Fruit fly (Drosophila melanogaster) whole organism, embryonic: ENCODE results near the gene CG16753.
A peak's percentile ranks its signal among the peaks of the same experiment; 100 is the strongest.

ENCODE experiments used
- Adf1 ChIP-seq: fragments of 200-800 bp; sonication (Bioruptor generic); IDR thresholded peaks from 2 replicates; pipeline ENCODE4 v1.3.6; 2022; ENCODE audit warnings: missing biosample characterization, missing genetic modification characterization
- CG10274 ChIP-seq: fragments of 200-800 bp; sonication (Bioruptor generic); optimal IDR thresholded peaks from 3 replicates; lab custom pipeline; 2017; ENCODE audit warnings: missing biosample characterization, mild to moderate bottlenecking, missing genetic modification characterization
- CG11504 ChIP-seq: fragments of 200-800 bp; sonication (Bioruptor generic); optimal IDR thresholded peaks from 3 replicates; lab custom pipeline; 2019; ENCODE audit warnings: missing biosample characterization, mild to moderate bottlenecking, missing genetic modification characterization, moderate library complexity
- CG14441 ChIP-seq: fragments of 200-800 bp; sonication (Bioruptor generic); IDR thresholded peaks from 2 replicates; pipeline ENCODE4 v1.3.6; 2022; ENCODE audit warnings: missing biosample characterization, missing genetic modification characterization
- CG1602 ChIP-seq: fragments of 200-800 bp; sonication (Bioruptor generic); optimal IDR thresholded peaks from 3 replicates; lab custom pipeline; 2016; ENCODE audit warnings: missing biosample characterization, missing genetic modification characterization
- CG18011 ChIP-seq: fragments of 200-800 bp; sonication (Bioruptor generic); optimal IDR thresholded peaks from 2 replicates; lab custom pipeline; 2017; ENCODE audit warnings: missing biosample characterization, missing genetic modification characterization, mild to moderate bottlenecking, moderate library complexity, missing genotype
- CG18764 ChIP-seq: fragments of 200-800 bp; sonication (Bioruptor generic); optimal IDR thresholded peaks from 3 replicates; lab custom pipeline; 2016; ENCODE audit warnings: missing biosample characterization, missing genetic modification characterization
- CG3065 ChIP-seq: fragments of 200-800 bp; sonication (Bioruptor generic); optimal IDR thresholded peaks from 2 replicates; lab custom pipeline; 2016; ENCODE audit warnings: missing biosample characterization, missing genetic modification characterization
- CG32532 ChIP-seq: fragments of 200-800 bp; sonication (Bioruptor generic); IDR thresholded peaks from 2 replicates; pipeline ENCODE4 v1.3.6; 2022; ENCODE audit warnings: missing biosample characterization, missing genetic modification characterization
- CG34376 ChIP-seq: fragments of 200-800 bp; sonication (Bioruptor generic); optimal IDR thresholded peaks from 2 replicates; lab custom pipeline; 2018; ENCODE audit warnings: missing biosample characterization, mild to moderate bottlenecking, missing genetic modification characterization
- CG42726 ChIP-seq: fragments of 200-800 bp; sonication (Bioruptor generic); IDR thresholded peaks from 2 replicates; pipeline ENCODE4 v1.3.6; 2022; ENCODE audit warnings: missing biosample characterization, missing genetic modification characterization; ENCODE audit not compliant: partially characterized antibody
- CG4328 ChIP-seq: fragments of 200-800 bp; sonication (Bioruptor generic); optimal IDR thresholded peaks from 3 replicates; lab custom pipeline; 2017; ENCODE audit warnings: missing biosample characterization, missing genetic modification reagents, missing genetic modification characterization
- CG5180 ChIP-seq: fragments of 200-800 bp; sonication (Bioruptor generic); optimal IDR thresholded peaks from 3 replicates; lab custom pipeline; 2017; ENCODE audit warnings: missing biosample characterization, missing genetic modification characterization, mild to moderate bottlenecking, moderate library complexity, missing genetic modification reagents
- CG6689 ChIP-seq: fragments of 200-800 bp; sonication (Bioruptor generic); IDR thresholded peaks from 2 replicates; pipeline ENCODE4 v1.3.6; 2022; ENCODE audit warnings: missing biosample characterization, missing genetic modification characterization
- CG6791 ChIP-seq: fragments of 200-800 bp; sonication (Bioruptor generic); IDR thresholded peaks from 3 replicates; pipeline ENCODE4 v1.3.6; 2022; ENCODE audit warnings: missing biosample characterization, missing genetic modification characterization; ENCODE audit not compliant: partially characterized antibody
- CG7556 ChIP-seq: fragments of 200-800 bp; sonication (Bioruptor generic); optimal IDR thresholded peaks from 2 replicates; lab custom pipeline; 2017; ENCODE audit warnings: missing biosample characterization, mild to moderate bottlenecking, missing genetic modification characterization
- CG8765 ChIP-seq: fragments of 200-800 bp; sonication (Bioruptor generic); IDR thresholded peaks from 2 replicates; pipeline ENCODE4 v1.3.6; 2022; ENCODE audit warnings: missing biosample characterization, missing genetic modification characterization
- CG9609 ChIP-seq: fragments of 200-800 bp; sonication (Bioruptor generic); optimal IDR thresholded peaks from 3 replicates; lab custom pipeline; 2016; ENCODE audit warnings: missing biosample characterization, missing genetic modification characterization
- CG9727 ChIP-seq: fragments of 200-800 bp; sonication (Bioruptor generic); optimal IDR thresholded peaks from 3 replicates; lab custom pipeline; 2017; ENCODE audit warnings: missing biosample characterization, mild to moderate bottlenecking, missing genetic modification characterization
- D19B ChIP-seq: fragments of 200-800 bp; sonication (Bioruptor generic); optimal IDR thresholded peaks from 2 replicates; lab custom pipeline; 2017; ENCODE audit warnings: missing biosample characterization, mild to moderate bottlenecking, missing genetic modification characterization
- Dek ChIP-seq: fragments of 200-800 bp; sonication (Bioruptor generic); optimal IDR thresholded peaks from 3 replicates; lab custom pipeline; 2019; ENCODE audit warnings: missing biosample characterization, mild to moderate bottlenecking, missing genetic modification characterization, moderate library complexity
- Hsf ChIP-seq: fragments of 200-800 bp; sonication (Bioruptor generic); optimal IDR thresholded peaks from 3 replicates; lab custom pipeline; 2016; ENCODE audit warnings: missing biosample characterization, missing genetic modification characterization
- MBD-R2 ChIP-seq: fragments of 200-800 bp; sonication (Bioruptor generic); IDR thresholded peaks from 2 replicates; pipeline ENCODE4 v1.3.6; 2022; ENCODE audit warnings: missing biosample characterization, missing genetic modification characterization
- Med ChIP-seq: fragments of 200-800 bp; sonication (Bioruptor generic); peaks from one replicate; lab custom pipeline; 2016; ENCODE audit warnings: missing biosample characterization, missing genetic modification characterization, mild to moderate bottlenecking, inconsistent platforms, moderate library complexity
- Nf-YA ChIP-seq: fragments of 200-800 bp; sonication (Bioruptor generic); IDR thresholded peaks from 2 replicates; pipeline ENCODE4 v1.3.6; 2022; ENCODE audit warnings: missing biosample characterization, missing genetic modification characterization
- Poxn ChIP-seq: fragments of 200-800 bp; sonication (Bioruptor generic); IDR thresholded peaks from 2 replicates; pipeline ENCODE4 v1.3.6; 2022; ENCODE audit warnings: missing biosample characterization, missing genetic modification characterization
- Sox100B ChIP-seq: fragments of 200-800 bp; sonication (Bioruptor generic); optimal IDR thresholded peaks from 3 replicates; lab custom pipeline; 2018; ENCODE audit warnings: missing biosample characterization, mild to moderate bottlenecking, missing genetic modification characterization
- Sox102F ChIP-seq: fragments of 200-800 bp; sonication (Bioruptor generic); optimal IDR thresholded peaks from 2 replicates; lab custom pipeline; 2018; ENCODE audit warnings: missing biosample characterization, mild to moderate bottlenecking, missing genetic modification characterization, moderate library complexity
- Trl ChIP-seq, 3 experiments: fragments of >200 bp in 2 of 3; fragments of 200-800 bp in 1 of 3; sonication (Bioruptor generic) in 1 of 3; optimal IDR thresholded peaks; 2 replicates in 1 of 3; 3 replicates in 2 of 3; lab custom pipeline; 2016 to 2017; ENCODE audit warnings: missing biosample characterization in 1 of 3, missing genetic modification characterization in 1 of 3
- Xrp1 ChIP-seq: fragments of 200-800 bp; sonication (Bioruptor generic); IDR thresholded peaks from 2 replicates; pipeline ENCODE4 v1.3.6; 2022; ENCODE audit warnings: missing biosample characterization, missing genetic modification characterization
- ap ChIP-seq: fragments of 200-800 bp; sonication (Bioruptor generic); IDR thresholded peaks from 2 replicates; pipeline ENCODE4 v1.3.6; 2022; ENCODE audit warnings: missing biosample characterization, missing genetic modification characterization
- caup ChIP-seq: fragments of 200-800 bp; sonication (Bioruptor generic); optimal IDR thresholded peaks from 3 replicates; lab custom pipeline; 2017; ENCODE audit warnings: missing biosample characterization, mild to moderate bottlenecking, missing genetic modification characterization, moderate library complexity; ENCODE audit not compliant: severe bottlenecking
- ci ChIP-seq: fragments of 200-800 bp; sonication (Bioruptor generic); IDR thresholded peaks from 3 replicates; pipeline ENCODE4 v1.3.6; 2022; ENCODE audit warnings: missing biosample characterization, missing genetic modification characterization
- corto ChIP-seq: fragments of 200-800 bp; sonication (Bioruptor generic); optimal IDR thresholded peaks from 2 replicates; lab custom pipeline; 2016; ENCODE audit warnings: missing biosample characterization, mild to moderate bottlenecking, missing genetic modification characterization, moderate library complexity
- crp ChIP-seq, 2 experiments: fragments of 200-800 bp; sonication (Bioruptor generic); optimal IDR thresholded peaks; 2 replicates in 1 of 2; 3 replicates in 1 of 2; lab custom pipeline; 2017; ENCODE audit warnings: missing biosample characterization in 2 of 2, missing genetic modification characterization in 2 of 2, mild to moderate bottlenecking in 1 of 2, moderate library complexity in 1 of 2
- dm ChIP-seq: fragments of 200-800 bp; sonication (Bioruptor generic); optimal IDR thresholded peaks from 3 replicates; lab custom pipeline; 2016; ENCODE audit warnings: missing biosample characterization, missing genetic modification characterization
- en ChIP-seq: fragments of 200-800 bp; sonication (Bioruptor generic); optimal IDR thresholded peaks from 2 replicates; lab custom pipeline; 2016; ENCODE audit warnings: missing biosample characterization, missing genetic modification characterization
- fd96Cb ChIP-seq: fragments of 200-800 bp; sonication (Bioruptor generic); optimal IDR thresholded peaks from 2 replicates; lab custom pipeline; 2018; ENCODE audit warnings: missing biosample characterization, mild to moderate bottlenecking, missing genetic modification characterization, moderate library complexity
- nau ChIP-seq: fragments of 200-800 bp; sonication (Bioruptor generic); optimal IDR thresholded peaks from 3 replicates; lab custom pipeline; 2017; ENCODE audit warnings: missing biosample characterization, mild to moderate bottlenecking, missing genetic modification characterization, missing genetic modification reagents
- nerfin-2 ChIP-seq: fragments of 200-800 bp; sonication (Bioruptor generic); IDR thresholded peaks from 2 replicates; pipeline ENCODE4 v1.3.6; 2022; ENCODE audit warnings: missing biosample characterization, missing genetic modification characterization; ENCODE audit not compliant: partially characterized antibody
- sc ChIP-seq, 3 experiments: fragments of >200 bp in 2 of 3; fragments of 200-800 bp in 1 of 3; sonication (Bioruptor generic) in 1 of 3; optimal IDR thresholded peaks; 2 replicates in 2 of 3; 3 replicates in 1 of 3; lab custom pipeline; 2017; ENCODE audit warnings: mild to moderate bottlenecking in 1 of 3, missing biosample characterization in 1 of 3, missing genetic modification characterization in 1 of 3, missing genetic modification reagents in 1 of 3
- sisA ChIP-seq: fragments of 200-800 bp; sonication (Bioruptor generic); IDR thresholded peaks from 2 replicates; pipeline ENCODE4 v1.3.6; 2022; ENCODE audit warnings: missing biosample characterization, missing genetic modification characterization
- stwl ChIP-seq: fragments of 200-800 bp; sonication (Bioruptor generic); optimal IDR thresholded peaks from 3 replicates; lab custom pipeline; 2018; ENCODE audit warnings: missing biosample characterization, mild to moderate bottlenecking, missing genetic modification characterization, moderate library complexity
- tgo ChIP-seq: fragments of 200-800 bp; sonication (Bioruptor generic); IDR thresholded peaks from 3 replicates; pipeline ENCODE4 v1.3.6; 2022; ENCODE audit warnings: missing biosample characterization, missing genetic modification characterization

CG16753 gene

dm6 chr3L:3037822-3038563 is 16.9 kb upstream of the CG16753 start (continued):
- no peak for TF ChIP-seq D19B
- TF ChIP-seq MBD-R2, result no peak

dm6 chr3L:3042150-3043049 is 12.5 kb upstream of the CG16753 start, which contains the start of gene Prx4:
Gene Prx4, plus strand, starts transcription at chr3L:3042359.
- TF ChIP-seq sisA (GFP tag; lab: Robert Waterston, UW), result peak; percentile 86
- no peak for TF ChIP-seq dm (GFP tag; lab: Kevin White, UChicago)
- no peak for TF ChIP-seq nerfin-2 (GFP tag; lab: Robert Waterston, UW)
- TF ChIP-seq CG11504 (tag; lab: Kevin White, UChicago), result peak; percentile 76
- TF ChIP-seq Trl (optimal IDR thresholded peaks at IDR 0.05; lab: Kevin White, UChicago), result no peak
- peak; percentile 19 for TF ChIP-seq Trl (GFP tag; optimal IDR thresholded peaks at IDR 0.05; lab: Kevin White, UChicago)
- peak; percentile 44 for TF ChIP-seq Hsf (GFP tag; lab: Kevin White, UChicago)
- TF ChIP-seq en (GFP tag; lab: Kevin White, UChicago), result no peak
- peak; percentile 67 for TF ChIP-seq CG7556 (GFP tag; lab: Kevin White, UChicago)
- no peak for TF ChIP-seq crp (GFP tag; optimal IDR thresholded peaks at IDR 0.05; lab: Kevin White, UChicago)
- TF ChIP-seq CG18011 (GFP tag; lab: Kevin White, UChicago), result peak; percentile 15
- peak; percentile 17; the same call in 1 of the 2 replicates for TF ChIP-seq Adf1
- peak; percentile 43; the same call in 1 of the 2 replicates for TF ChIP-seq CG8765 (GFP tag; lab: Robert Waterston, UW)
- TF ChIP-seq ci (GFP tag; lab: Robert Waterston, UW), result peak; percentile 89
- TF ChIP-seq CG5180, result peak; percentile 25
- TF ChIP-seq Nf-YA, result 0 out of 2 replicates have a peak, but pooled peaks have one; percentile 14
- TF ChIP-seq sc (optimal IDR thresholded peaks at IDR 0.05; lab: Kevin White, UChicago), result no peak
- peak; percentile 17 for TF ChIP-seq sc (GFP tag; optimal IDR thresholded peaks at IDR 0.05; lab: Kevin White, UChicago)
- no peak for TF ChIP-seq CG6791 (GFP tag; lab: Robert Waterston, UW)
- peak; percentile 68 for TF ChIP-seq CG9727 (GFP tag; lab: Kevin White, UChicago)
- TF ChIP-seq Sox100B (GFP tag; lab: Kevin White, UChicago), result peak; percentile 49
- TF ChIP-seq CG9609, result no peak
- peak; percentile 19; the same call in 1 of the 2 replicates for TF ChIP-seq Poxn (GFP tag; lab: Robert Waterston, UW)
- no peak for TF ChIP-seq CG34376 (GFP tag; lab: Kevin White, UChicago)
- TF ChIP-seq CG32532 (GFP tag; lab: Robert Waterston, UW), result peak; percentile 84
- TF ChIP-seq CG18764 (GFP tag; lab: Kevin White, UChicago), result no peak
- TF ChIP-seq Xrp1 (GFP tag; lab: Robert Waterston, UW), result peak; percentile 85
- TF ChIP-seq fd96Cb (tag; lab: Kevin White, UChicago), result peak; percentile 63
- peak; percentile 78 for TF ChIP-seq CG14441 (GFP tag; lab: Robert Waterston, UW)
- peak; percentile 82 for TF ChIP-seq CG6689 (GFP tag; lab: Robert Waterston, UW)
- peak; percentile 46 for TF ChIP-seq corto (GFP tag; lab: Kevin White, UChicago)
- TF ChIP-seq tgo (GFP tag; lab: Robert Waterston, UW), result peak; percentile 69
- peak; percentile 65 for TF ChIP-seq ap (GFP tag; lab: Robert Waterston, UW)
- no peak for TF ChIP-seq CG3065 (GFP tag; lab: Kevin White, UChicago)
- peak; percentile 43 for TF ChIP-seq CG1602 (GFP tag; lab: Kevin White, UChicago)
- peak; percentile 74 for TF ChIP-seq Sox102F (GFP tag; lab: Kevin White, UChicago)
- TF ChIP-seq CG4328 (GFP tag; lab: Kevin White, UChicago), result no peak
- TF ChIP-seq Med (GFP tag; lab: Kevin White, UChicago), result peak; percentile 81
- TF ChIP-seq caup, result peak; percentile 74
- TF ChIP-seq CG42726 (GFP tag; lab: Robert Waterston, UW), result no peak
- TF ChIP-seq stwl (tag; lab: Kevin White, UChicago), result peak; percentile 74
- peak; percentile 69 for TF ChIP-seq Dek (tag; lab: Kevin White, UChicago)
- TF ChIP-seq CG10274, result no peak
- peak; percentile 65 for TF ChIP-seq nau
